Fruit fly (Drosophila melanogaster): ENCODE results near the gene CG33695.

DNA sequence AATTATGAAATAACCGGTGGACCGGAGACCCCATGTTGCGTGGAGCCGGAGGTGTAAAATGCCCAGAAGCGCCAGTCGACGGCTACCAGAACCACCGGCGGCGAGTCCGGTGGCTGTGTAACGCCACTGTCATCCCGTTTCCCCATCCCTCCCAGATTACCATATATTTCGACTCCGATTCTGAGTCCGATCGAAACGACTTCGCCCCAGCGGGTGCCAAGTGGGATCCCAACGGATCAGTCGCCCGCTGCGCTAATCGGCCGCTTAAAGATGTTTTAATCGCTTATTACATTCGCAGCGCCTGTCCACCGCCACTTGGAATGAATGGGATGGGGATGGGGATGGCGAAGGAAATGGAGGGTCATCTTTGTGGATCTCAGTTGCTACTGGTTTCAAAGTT is 45.0 kb downstream of the CG33695 start:
- TF ChIP-seq Clk (GFP tag; optimal IDR thresholded peaks at IDR 0.05): no peak
- no peak for TF ChIP-seq CG1620 (GFP tag; optimal IDR thresholded peaks at IDR 0.05)
- no peak for TF ChIP-seq CG12768 (GFP tag; optimal IDR thresholded peaks at IDR 0.05)
